Fruit fly (Drosophila melanogaster) Kc167 (cell line): ENCODE data around the gene CG7156.

ENCODE experiments used
- Myc ChIP-seq: fragments of >200 bp; optimal IDR thresholded peaks from 2 replicates; lab custom pipeline; 2017; ENCODE audit warnings: missing external identifiers
- Sin3A ChIP-seq: fragments of >200 bp; optimal IDR thresholded peaks from 2 replicates; lab custom pipeline; 2018; ENCODE audit warnings: missing external identifiers
- h ChIP-seq: fragments of >200 bp; optimal IDR thresholded peaks from 3 replicates; lab custom pipeline; 2018; ENCODE audit warnings: missing external identifiers
- insv ChIP-seq: fragments of >200 bp; optimal IDR thresholded peaks from 3 replicates; lab custom pipeline; 2018; ENCODE audit warnings: missing external identifiers
- psq ChIP-seq: fragments of >200 bp; optimal IDR thresholded peaks from 2 replicates; lab custom pipeline; 2017; ENCODE audit warnings: missing external identifiers
- ttk ChIP-seq: sonication (Bioruptor generic); optimal IDR thresholded peaks from 2 replicates; lab custom pipeline; 2017; ENCODE audit warnings: missing external identifiers

The CG7156 gene

DNA sequence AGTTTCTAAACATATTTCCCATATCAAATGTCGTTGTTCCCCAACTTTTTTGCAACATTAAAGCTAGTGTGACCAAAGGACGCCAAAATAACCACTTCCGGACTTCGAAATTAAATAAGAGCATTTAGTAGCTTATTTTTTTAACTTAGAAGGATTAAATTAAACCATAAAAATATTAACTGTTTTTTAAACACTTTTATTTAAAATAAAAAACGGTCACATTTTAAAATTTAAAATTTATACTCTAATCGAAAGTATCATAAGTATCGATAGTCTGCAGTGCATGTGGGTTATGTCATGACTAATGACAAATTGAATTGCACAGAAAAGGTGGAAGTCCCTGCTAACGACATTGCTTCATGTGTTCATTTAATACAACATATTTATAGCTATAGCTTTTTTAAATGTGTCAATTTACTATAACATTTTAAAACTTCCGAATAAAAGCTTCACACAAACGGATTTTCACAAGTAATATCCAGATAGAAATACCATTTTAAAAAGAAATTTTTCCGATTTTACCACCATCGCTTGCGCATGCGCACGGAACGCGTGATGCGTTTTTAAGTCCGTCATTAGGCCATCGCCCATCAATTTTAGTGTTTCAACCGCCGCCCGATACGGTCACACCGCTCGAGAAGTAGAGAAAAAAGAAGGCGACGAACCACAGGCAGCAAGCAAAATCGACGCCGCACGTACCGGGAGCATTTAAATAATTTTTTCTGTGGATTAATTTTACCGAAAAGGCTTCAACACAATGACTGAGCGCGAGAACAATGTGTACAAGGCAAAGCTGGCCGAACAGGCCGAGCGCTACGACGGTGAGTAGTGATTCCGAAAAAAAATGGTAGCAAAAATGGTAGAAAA, at the start of gene CG7156, which contains the start of gene 14-3-3epsilon:
Gene CG7156, minus strand, starts transcription at position 71 of the 867 bp plus-strand sequence.
Gene 14-3-3epsilon, plus strand, starts transcription at position 443 of the 867 bp plus-strand sequence.
- TF ChIP-seq Sin3A (lab: Kevin White, UChicago) (no peak), h (lab: Kevin White, UChicago) (no peak), ttk (no peak), psq (lab: Kevin White, UChicago) (no peak), Myc (no peak), insv (lab: Kevin White, UChicago) (no peak)

DNA sequence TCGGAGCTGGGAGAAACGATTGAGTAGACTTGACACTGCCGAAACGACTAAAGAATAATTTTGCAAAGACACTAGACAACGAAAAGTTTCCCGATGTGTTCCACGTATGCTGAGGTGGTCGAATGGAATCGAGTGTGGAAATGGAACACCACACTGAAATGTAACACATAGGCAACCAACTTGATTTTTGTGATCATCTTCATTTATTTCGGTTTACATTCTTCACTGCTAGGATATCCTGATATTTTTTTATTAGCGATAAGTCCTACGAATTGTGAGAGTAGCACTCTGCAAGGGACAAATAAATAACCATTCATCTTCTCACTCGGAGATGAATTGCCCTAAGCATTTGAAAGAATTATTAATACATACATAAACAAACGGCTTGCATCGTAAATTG, 46.7 kb upstream of the CG7156 start, which contains the start of gene CG7131:
Gene CG7131, minus strand, starts transcription at position 101 of the 400 bp plus-strand sequence.
- TF ChIP-seq Myc = no peak
- TF ChIP-seq psq (lab: Kevin White, UChicago) = no peak

DNA sequence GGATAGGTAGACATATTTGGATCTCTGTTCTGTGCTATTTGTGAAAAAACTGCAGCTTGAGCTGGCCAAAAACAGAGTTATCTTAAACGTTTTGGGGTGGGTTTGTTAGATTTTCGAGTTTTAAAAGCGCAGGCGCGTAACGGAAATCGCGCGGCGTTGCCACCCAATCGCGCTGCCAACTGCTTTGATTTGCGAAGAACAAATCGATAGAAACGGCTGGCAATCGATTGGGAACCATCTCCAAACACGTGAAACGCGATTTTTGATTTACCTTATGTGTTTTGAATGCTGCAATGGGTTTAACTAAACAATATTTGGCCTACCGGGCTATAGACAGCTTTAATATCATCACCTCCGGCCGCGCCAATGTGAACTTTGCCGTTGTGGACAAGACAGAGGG, 41.5 kb upstream of the CG7156 start, which contains the start of the genes CG14312 and CG8064:
Gene CG14312, minus strand, starts transcription at position 88 of the 400 bp plus-strand sequence.
Gene CG8064, plus strand, starts transcription at position 220 of the 400 bp plus-strand sequence.
- TF ChIP-seq h (lab: Kevin White, UChicago) (no peak), Myc (no peak), psq (lab: Kevin White, UChicago) (no peak), Sin3A (lab: Kevin White, UChicago) (no peak), ttk (no peak), insv (lab: Kevin White, UChicago) (no peak)

DNA sequence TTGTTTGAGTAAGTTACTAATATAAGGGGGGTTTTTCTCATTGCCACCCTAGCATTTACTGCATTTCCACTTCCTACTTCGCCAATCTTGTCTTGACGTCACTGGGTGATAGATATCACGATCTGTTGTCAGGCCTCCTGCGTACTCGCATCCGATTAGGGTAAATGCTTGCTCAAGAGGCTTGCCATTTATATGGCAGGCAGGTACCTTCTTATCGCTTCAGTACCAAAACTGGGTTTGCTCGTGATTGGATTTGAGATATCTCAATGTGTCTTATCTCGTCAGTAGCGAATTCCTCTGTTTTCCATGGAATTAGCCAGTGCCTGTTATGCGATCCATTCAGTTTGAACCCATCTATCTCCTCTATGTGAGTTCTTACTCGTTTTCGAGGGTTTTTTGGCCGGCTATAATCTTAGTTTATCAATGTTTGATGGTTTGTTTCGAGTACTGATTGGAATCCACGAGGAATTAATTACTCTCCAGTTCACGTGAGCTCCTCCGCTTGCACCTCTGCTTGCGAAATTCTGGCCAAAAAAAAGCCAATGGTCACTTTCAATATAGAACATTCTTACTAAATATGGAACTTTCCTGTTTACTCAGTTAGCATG, 39.0 kb upstream of the CG7156 start:
- no peak for TF ChIP-seq h (lab: Kevin White, UChicago)
- no peak for TF ChIP-seq insv (lab: Kevin White, UChicago)
- no peak for TF ChIP-seq ttk
- no peak for TF ChIP-seq Sin3A (lab: Kevin White, UChicago)
- no peak for TF ChIP-seq psq (lab: Kevin White, UChicago)
- no peak for TF ChIP-seq Myc

DNA sequence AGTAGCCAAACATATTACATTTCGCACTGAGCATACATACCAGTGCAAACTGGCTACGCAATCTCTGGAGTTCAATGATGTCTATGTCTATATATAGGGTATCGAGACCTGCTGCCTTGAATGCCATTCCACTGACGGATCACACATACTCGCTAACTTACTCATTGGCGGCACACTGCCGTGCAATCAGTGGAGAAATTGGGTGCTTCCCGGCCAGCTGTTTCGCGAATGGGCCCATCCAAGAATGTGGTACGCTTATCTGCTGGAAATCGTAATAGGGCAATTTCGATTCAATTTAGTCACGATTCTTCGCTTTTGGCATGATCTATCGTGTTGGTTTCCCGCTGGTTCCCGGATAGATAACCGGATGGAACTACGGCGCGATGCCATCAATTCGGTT, 38.2 kb upstream of the CG7156 start:
- no peak for TF ChIP-seq psq (lab: Kevin White, UChicago)
- no peak for TF ChIP-seq ttk
- TF ChIP-seq insv (lab: Kevin White, UChicago) = no peak
- no peak for TF ChIP-seq Myc
- TF ChIP-seq h (lab: Kevin White, UChicago) = no peak
- TF ChIP-seq Sin3A (lab: Kevin White, UChicago) = no peak

DNA sequence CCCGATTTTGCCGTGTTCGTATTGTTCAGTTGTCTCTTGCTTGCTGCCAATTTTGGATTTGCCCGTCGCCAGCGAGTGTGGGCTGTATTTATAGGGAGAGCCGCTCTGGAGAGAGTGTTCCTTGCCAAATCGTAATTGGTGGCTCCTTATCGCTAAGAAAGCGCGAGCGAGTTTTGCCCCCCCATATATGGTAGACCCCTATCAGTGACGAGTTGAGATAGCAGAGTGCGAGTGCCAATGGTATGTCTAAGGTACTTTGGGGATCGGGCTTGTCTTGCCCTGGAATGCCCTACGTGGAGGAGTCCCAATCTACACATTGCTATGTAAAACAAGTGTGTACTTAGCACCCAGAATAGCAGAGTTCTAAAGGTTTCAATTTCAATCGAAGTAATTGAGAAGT, 37.5 kb upstream of the CG7156 start, which contains the start of gene CG7142:
Gene CG7142, minus strand, starts transcription at position 29 of the 400 bp plus-strand sequence.
- no peak for TF ChIP-seq Myc
- TF ChIP-seq h (lab: Kevin White, UChicago) = no peak
- TF ChIP-seq Sin3A (lab: Kevin White, UChicago) = no peak
- TF ChIP-seq ttk = no peak
- no peak for TF ChIP-seq insv (lab: Kevin White, UChicago)
- no peak for TF ChIP-seq psq (lab: Kevin White, UChicago)

DNA sequence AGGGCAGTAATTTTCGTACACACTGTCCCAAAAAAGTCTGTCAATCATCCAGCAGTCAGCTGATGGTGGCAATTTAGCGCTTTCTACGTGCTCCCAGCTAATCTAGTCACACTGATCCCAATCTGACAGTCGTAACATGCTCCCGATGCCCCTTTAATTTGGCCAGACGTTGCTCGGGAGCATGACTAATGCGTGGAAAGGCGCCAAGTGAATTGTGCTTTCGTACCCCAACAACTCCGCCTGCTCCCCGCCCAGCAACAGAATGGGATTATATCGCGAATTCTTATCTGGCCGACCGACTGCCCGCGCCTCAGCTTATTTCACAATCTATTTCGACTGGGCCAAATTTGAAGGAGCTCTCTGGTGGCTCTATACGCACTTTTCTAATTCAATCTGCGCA, 35.4 kb upstream of the CG7156 start:
- no peak for TF ChIP-seq insv (lab: Kevin White, UChicago)
- TF ChIP-seq Sin3A (lab: Kevin White, UChicago) = no peak
- TF ChIP-seq h (lab: Kevin White, UChicago) = no peak
- TF ChIP-seq Myc = no peak
- no peak for TF ChIP-seq psq (lab: Kevin White, UChicago)
- TF ChIP-seq ttk = no peak

DNA sequence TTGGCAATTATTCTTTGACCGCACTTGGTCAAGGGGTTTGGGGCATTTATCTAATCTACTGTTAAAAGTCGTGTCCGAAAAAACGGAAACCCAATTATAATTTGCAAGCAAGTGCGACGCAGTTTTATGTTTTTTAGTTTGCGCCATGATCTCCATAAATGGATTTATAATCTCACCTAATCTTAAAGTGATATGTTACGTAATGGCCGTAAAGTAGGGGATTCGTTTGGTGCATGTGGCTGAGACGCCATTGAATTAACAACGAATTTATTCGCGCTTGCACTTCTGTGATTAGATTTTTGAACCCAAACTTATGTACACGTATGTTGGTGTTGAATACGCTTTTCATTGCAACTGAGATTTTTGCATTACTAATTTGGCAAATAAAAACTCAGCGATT, 34.7 kb upstream of the CG7156 start:
- TF ChIP-seq h (lab: Kevin White, UChicago) = no peak

DNA sequence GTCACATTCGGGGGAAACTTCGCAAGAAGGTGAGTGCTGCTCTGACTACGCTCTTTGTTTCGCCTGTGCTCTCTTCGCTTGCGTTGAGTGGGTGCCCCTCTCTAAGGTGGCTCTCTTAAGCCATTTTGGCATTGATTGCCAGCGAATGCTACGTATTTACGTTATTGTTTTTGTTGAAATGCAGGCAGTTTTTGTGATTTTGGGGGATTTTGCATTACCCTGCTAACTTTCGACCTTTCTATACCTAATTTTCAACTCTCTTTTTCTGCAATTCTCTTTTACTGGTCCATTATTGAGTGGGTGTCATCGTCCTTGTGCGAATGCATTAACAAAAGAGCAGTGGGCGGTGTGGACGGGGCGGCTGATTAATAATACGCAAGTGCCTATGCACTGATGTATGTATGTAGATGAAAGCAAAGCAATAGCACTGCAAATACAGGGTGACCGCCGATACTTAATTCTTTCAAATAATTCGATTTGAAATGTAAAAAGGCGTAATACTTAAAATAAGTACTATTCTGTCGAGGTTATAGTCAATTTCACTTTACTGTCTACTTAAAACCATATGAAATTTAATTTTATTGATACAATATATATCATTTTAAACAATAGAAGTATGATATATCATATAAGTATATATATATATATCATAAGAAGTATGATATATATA, 33.3 kb upstream of the CG7156 start:
- TF ChIP-seq insv (lab: Kevin White, UChicago) (no peak), ttk (no peak), Sin3A (lab: Kevin White, UChicago) (no peak), psq (lab: Kevin White, UChicago) (no peak), h (lab: Kevin White, UChicago) (no peak), Myc (no peak)

DNA sequence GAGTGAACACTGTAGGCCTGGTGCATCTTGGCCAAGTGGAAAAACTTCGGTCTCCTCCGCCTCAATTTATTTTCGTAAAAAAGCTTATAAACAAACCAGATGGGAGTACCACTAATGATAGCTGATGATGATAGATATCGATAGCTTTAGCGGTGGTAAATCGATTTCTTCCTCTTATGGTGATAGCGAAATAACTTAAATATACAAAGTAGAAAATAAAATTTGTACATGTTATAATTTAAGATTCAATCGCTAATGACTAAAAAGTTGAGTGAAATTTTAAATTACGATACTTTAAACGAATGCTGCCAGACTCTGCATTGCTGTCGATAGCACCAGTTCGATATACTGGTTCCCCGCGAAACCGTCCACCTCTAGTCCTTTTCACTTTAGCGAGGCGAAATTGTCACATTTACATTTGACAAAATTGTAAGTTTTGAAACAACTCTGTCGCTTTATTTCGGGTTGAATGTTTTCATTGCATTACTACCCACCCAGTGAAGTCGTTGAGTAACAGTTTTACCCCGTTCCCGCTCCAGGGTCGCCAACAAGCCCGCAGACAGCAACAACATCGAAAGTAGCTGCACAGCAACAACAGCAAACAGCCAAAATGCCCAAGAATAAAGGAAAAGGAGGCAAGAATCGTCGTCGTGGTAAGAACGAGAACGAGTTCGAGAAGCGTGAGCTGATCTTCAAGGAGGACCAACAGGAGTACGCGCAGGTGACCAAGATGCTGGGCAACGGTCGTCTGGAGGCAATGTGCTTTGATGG, 32.6 kb upstream of the CG7156 start, which contains the start of the genes Vps39 and eIF1A:
Gene Vps39, minus strand, starts transcription at position 119 of the 771 bp plus-strand sequence.
Gene eIF1A, plus strand, starts transcription at position 338 of the 771 bp plus-strand sequence.
- TF ChIP-seq insv (lab: Kevin White, UChicago) (no peak), h (lab: Kevin White, UChicago) (no peak), Myc (no peak), psq (lab: Kevin White, UChicago) (no peak), Sin3A (lab: Kevin White, UChicago) (no peak), ttk (no peak)

DNA sequence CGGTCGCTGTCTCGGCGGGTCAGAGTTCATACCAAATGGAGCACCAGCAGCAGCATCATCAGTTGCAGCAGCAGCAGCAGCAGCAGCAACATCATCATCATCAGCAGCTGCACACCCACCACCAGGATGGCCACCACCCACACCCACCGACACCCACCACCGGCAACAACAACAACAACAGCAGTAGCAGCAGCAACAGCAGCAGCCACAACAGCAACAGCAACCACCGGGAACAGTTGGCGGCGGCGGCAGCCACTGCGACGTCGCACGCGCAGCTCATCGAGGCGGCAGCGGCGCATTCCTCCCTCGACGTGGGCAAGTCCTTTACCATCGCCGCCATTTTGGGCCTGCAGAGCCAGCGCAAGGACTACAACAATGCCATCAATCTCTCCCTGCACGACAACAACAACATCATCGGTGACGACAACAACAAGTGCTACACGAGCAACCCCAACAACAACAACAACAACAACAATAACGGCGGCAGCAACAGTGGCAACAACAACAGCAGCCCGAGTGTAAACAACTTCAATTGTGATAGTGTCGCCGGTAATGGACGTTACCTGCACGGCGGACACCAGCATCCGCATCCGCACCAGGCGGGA, 27.9 kb upstream of the CG7156 start:
- TF ChIP-seq ttk (no peak), Myc (no peak), h (lab: Kevin White, UChicago) (no peak), psq (lab: Kevin White, UChicago) (no peak), Sin3A (lab: Kevin White, UChicago) (no peak)
